Fruit fly (Drosophila melanogaster) whole organism, embryonic: ENCODE data around the gene CG2256.

Experiments
- Ada2b ChIP-seq: fragments of 200-800 bp; sonication (Bioruptor generic); IDR thresholded peaks from 2 replicates; pipeline ENCODE4 v1.3.6; 2022; ENCODE audit warnings: missing biosample characterization, missing genetic modification characterization
- CG10267 ChIP-seq: fragments of 200-800 bp; sonication (Bioruptor generic); optimal IDR thresholded peaks from 2 replicates; lab custom pipeline; 2018; ENCODE audit warnings: missing biosample characterization, mild to moderate bottlenecking, missing genetic modification characterization, moderate library complexity
- CG10321 ChIP-seq: fragments of 200-800 bp; sonication (Bioruptor generic); IDR thresholded peaks from 2 replicates; pipeline ENCODE4 v1.3.6; 2022; ENCODE audit warnings: missing biosample characterization, missing genetic modification characterization
- CG10654 ChIP-seq: fragments of 200-800 bp; sonication (Bioruptor generic); optimal IDR thresholded peaks from 2 replicates; lab custom pipeline; 2016; ENCODE audit warnings: missing biosample characterization, missing genetic modification characterization
- CG11456 ChIP-seq: fragments of 200-800 bp; sonication (Bioruptor generic); IDR thresholded peaks from 3 replicates; pipeline ENCODE4 v1.3.6; 2022; ENCODE audit warnings: missing biosample characterization, missing genetic modification characterization
- CG12104 ChIP-seq: fragments of 200-800 bp; sonication (Bioruptor generic); optimal IDR thresholded peaks from 3 replicates; lab custom pipeline; 2016; ENCODE audit warnings: missing biosample characterization, missing genetic modification characterization
- CG12236 ChIP-seq: fragments of 200-800 bp; sonication (Bioruptor generic); optimal IDR thresholded peaks from 2 replicates; lab custom pipeline; 2016; ENCODE audit warnings: missing biosample characterization, missing genetic modification characterization
- CG14965 ChIP-seq: fragments of 200-800 bp; sonication (Bioruptor generic); optimal IDR thresholded peaks from 2 replicates; lab custom pipeline; 2016; ENCODE audit warnings: missing biosample characterization, missing genetic modification characterization, borderline replicate concordance
- CG15514 ChIP-seq: fragments of 200-800 bp; sonication (Bioruptor generic); optimal IDR thresholded peaks from 3 replicates; lab custom pipeline; 2017; ENCODE audit warnings: missing biosample characterization, missing genetic modification characterization, mild to moderate bottlenecking, moderate library complexity, missing genetic modification reagents
- CG15696 ChIP-seq: fragments of 200-800 bp; sonication (Bioruptor generic); optimal IDR thresholded peaks from 2 replicates; lab custom pipeline; 2019; ENCODE audit warnings: missing biosample characterization, mild to moderate bottlenecking, missing genetic modification characterization, moderate library complexity
- CG16863 ChIP-seq: fragments of 200-800 bp; sonication (Bioruptor generic); optimal IDR thresholded peaks from 3 replicates; lab custom pipeline; 2016; ENCODE audit warnings: missing biosample characterization, missing genetic modification characterization
- CG2120 ChIP-seq: fragments of 200-800 bp; sonication (Bioruptor generic); optimal IDR thresholded peaks from 3 replicates; lab custom pipeline; 2016; ENCODE audit warnings: missing biosample characterization, missing genetic modification characterization
- CG34224 ChIP-seq: fragments of 200-800 bp; sonication (Bioruptor generic); IDR thresholded peaks from 3 replicates; pipeline ENCODE4 v1.3.6; 2022; ENCODE audit warnings: missing biosample characterization, missing genetic modification characterization; ENCODE audit not compliant: partially characterized antibody
- CG34376 ChIP-seq: fragments of 200-800 bp; sonication (Bioruptor generic); optimal IDR thresholded peaks from 2 replicates; lab custom pipeline; 2018; ENCODE audit warnings: missing biosample characterization, mild to moderate bottlenecking, missing genetic modification characterization
- CG4328 ChIP-seq: fragments of 200-800 bp; sonication (Bioruptor generic); optimal IDR thresholded peaks from 3 replicates; lab custom pipeline; 2017; ENCODE audit warnings: missing biosample characterization, missing genetic modification reagents, missing genetic modification characterization
- CG4617 ChIP-seq: fragments of 200-800 bp; sonication (Bioruptor generic); optimal IDR thresholded peaks from 3 replicates; lab custom pipeline; 2016; ENCODE audit warnings: missing biosample characterization, missing genetic modification characterization, borderline replicate concordance
- CG4707 ChIP-seq: fragments of 200-800 bp; sonication (Bioruptor generic); optimal IDR thresholded peaks from 2 replicates; lab custom pipeline; 2018; ENCODE audit warnings: missing biosample characterization, mild to moderate bottlenecking, missing genetic modification characterization, moderate library complexity
- CG7556 ChIP-seq: fragments of 200-800 bp; sonication (Bioruptor generic); optimal IDR thresholded peaks from 2 replicates; lab custom pipeline; 2017; ENCODE audit warnings: missing biosample characterization, mild to moderate bottlenecking, missing genetic modification characterization
- Doc2 ChIP-seq: fragments of 200-800 bp; sonication (Bioruptor generic); IDR thresholded peaks from 2 replicates; pipeline ENCODE4 v1.3.6; 2022; ENCODE audit warnings: missing biosample characterization, missing genetic modification characterization
- HmgZ ChIP-seq: fragments of 200-800 bp; sonication (Bioruptor generic); optimal IDR thresholded peaks from 2 replicates; lab custom pipeline; 2018; ENCODE audit warnings: missing biosample characterization, mild to moderate bottlenecking, missing genetic modification characterization
- Mrtf ChIP-seq: fragments of 200-800 bp; sonication (Bioruptor generic); IDR thresholded peaks from 3 replicates; pipeline ENCODE4 v1.3.6; 2022; ENCODE audit warnings: missing biosample characterization, missing genetic modification characterization
- Neu2 ChIP-seq: fragments of 200-800 bp; sonication (Bioruptor generic); optimal IDR thresholded peaks from 3 replicates; lab custom pipeline; 2016; ENCODE audit warnings: missing biosample characterization, missing genetic modification characterization, borderline replicate concordance
- Oaz ChIP-seq: fragments of 200-800 bp; sonication (Bioruptor generic); IDR thresholded peaks from 2 replicates; pipeline ENCODE4 v1.3.6; 2022; ENCODE audit warnings: missing biosample characterization, missing genetic modification characterization
- Sox102F ChIP-seq: fragments of 200-800 bp; sonication (Bioruptor generic); optimal IDR thresholded peaks from 2 replicates; lab custom pipeline; 2018; ENCODE audit warnings: missing biosample characterization, mild to moderate bottlenecking, missing genetic modification characterization, moderate library complexity
- ap ChIP-seq: fragments of 200-800 bp; sonication (Bioruptor generic); IDR thresholded peaks from 2 replicates; pipeline ENCODE4 v1.3.6; 2022; ENCODE audit warnings: missing biosample characterization, missing genetic modification characterization
- cg ChIP-seq: fragments of 200-800 bp; sonication (Bioruptor generic); optimal IDR thresholded peaks from 3 replicates; lab custom pipeline; 2019; ENCODE audit warnings: missing biosample characterization, mild to moderate bottlenecking, missing genetic modification characterization, moderate library complexity
- corto ChIP-seq: fragments of 200-800 bp; sonication (Bioruptor generic); optimal IDR thresholded peaks from 2 replicates; lab custom pipeline; 2016; ENCODE audit warnings: missing biosample characterization, mild to moderate bottlenecking, missing genetic modification characterization, moderate library complexity
- crp ChIP-seq, 2 experiments: fragments of 200-800 bp; sonication (Bioruptor generic); optimal IDR thresholded peaks; 2 replicates in 1 of 2; 3 replicates in 1 of 2; lab custom pipeline; 2017; ENCODE audit warnings: missing biosample characterization in 2 of 2, missing genetic modification characterization in 2 of 2, mild to moderate bottlenecking in 1 of 2, moderate library complexity in 1 of 2
- emc ChIP-seq: fragments of 200-800 bp; sonication (Bioruptor generic); optimal IDR thresholded peaks from 2 replicates; lab custom pipeline; 2016; ENCODE audit warnings: missing biosample characterization, missing genetic modification characterization
- ems ChIP-seq: fragments of 200-800 bp; sonication (Bioruptor generic); optimal IDR thresholded peaks from 3 replicates; lab custom pipeline; 2016; ENCODE audit warnings: missing biosample characterization, missing genetic modification characterization
- esg ChIP-seq: fragments of 200-800 bp; sonication (Bioruptor generic); conservative IDR thresholded peaks from 2 replicates; pipeline ENCODE4 v1.3.6; 2022; ENCODE audit warnings: missing biosample characterization, missing genetic modification characterization
- fd96Cb ChIP-seq: fragments of 200-800 bp; sonication (Bioruptor generic); optimal IDR thresholded peaks from 2 replicates; lab custom pipeline; 2018; ENCODE audit warnings: missing biosample characterization, mild to moderate bottlenecking, missing genetic modification characterization, moderate library complexity
- gsb-n ChIP-seq: fragments of 200-800 bp; sonication (Bioruptor generic); optimal IDR thresholded peaks from 3 replicates; lab custom pipeline; 2018; ENCODE audit warnings: missing biosample characterization, mild to moderate bottlenecking, missing genetic modification characterization
- hth ChIP-seq: fragments of >200 bp; optimal IDR thresholded peaks from 2 replicates; lab custom pipeline; 2017; ENCODE audit warnings: inconsistent platforms
- kah ChIP-seq: fragments of 200-800 bp; sonication (Bioruptor generic); optimal IDR thresholded peaks from 2 replicates; lab custom pipeline; 2018; ENCODE audit warnings: missing biosample characterization, mild to moderate bottlenecking, missing genetic modification characterization
- nerfin-1 ChIP-seq: fragments of 200-800 bp; sonication (Bioruptor generic); optimal IDR thresholded peaks from 3 replicates; lab custom pipeline; 2019; ENCODE audit warnings: missing biosample characterization, mild to moderate bottlenecking, missing genetic modification characterization, moderate library complexity
- odd ChIP-seq: fragments of 200-800 bp; sonication (Bioruptor generic); optimal IDR thresholded peaks from 2 replicates; lab custom pipeline; 2017; ENCODE audit warnings: missing biosample characterization, mild to moderate bottlenecking, missing genetic modification characterization
- pan ChIP-seq, 4 experiments: fragments of >200 bp in 3 of 4; fragments of 200-800 bp in 1 of 4; sonication (Bioruptor generic) in 1 of 4; optimal IDR thresholded peaks in 3 of 4; IDR thresholded peaks in 1 of 4; 2 replicates each; pipeline versions ENCODE4 v1.3.6 to Lab custom; 2017 to 2022; ENCODE audit warnings: missing biosample characterization in 2 of 4, missing genetic modification characterization in 2 of 4, mixed read lengths in 1 of 4
- pb ChIP-seq: fragments of 200-800 bp; sonication (Bioruptor generic); optimal IDR thresholded peaks from 3 replicates; lab custom pipeline; 2016; ENCODE audit warnings: missing biosample characterization, missing genetic modification characterization
- psq ChIP-seq: fragments of 200-800 bp; sonication (Bioruptor generic); optimal IDR thresholded peaks from 2 replicates; lab custom pipeline; 2017; ENCODE audit warnings: missing biosample characterization, missing genetic modification characterization
- ranshi ChIP-seq: fragments of 200-800 bp; sonication (Bioruptor generic); IDR thresholded peaks from 2 replicates; pipeline ENCODE4 v1.3.6; 2022; ENCODE audit warnings: missing biosample characterization, missing genetic modification characterization
- row ChIP-seq: fragments of 200-800 bp; sonication (Bioruptor generic); IDR thresholded peaks from 3 replicates; pipeline ENCODE4 v1.3.6; 2022; ENCODE audit warnings: missing biosample characterization, missing genetic modification characterization
- seq ChIP-seq: fragments of 200-800 bp; sonication (Bioruptor generic); IDR thresholded peaks from 2 replicates; pipeline ENCODE4 v1.3.6; 2022; ENCODE audit warnings: missing biosample characterization, missing genetic modification characterization
- sima ChIP-seq: fragments of 200-800 bp; sonication (Bioruptor generic); optimal IDR thresholded peaks from 2 replicates; lab custom pipeline; 2016; ENCODE audit warnings: missing biosample characterization, missing genetic modification characterization
- so ChIP-seq: fragments of 200-800 bp; sonication (Bioruptor generic); IDR thresholded peaks from 3 replicates; pipeline ENCODE4 v1.3.6; 2022; ENCODE audit warnings: missing biosample characterization, missing genetic modification characterization
- ssp ChIP-seq: fragments of 200-800 bp; sonication (Bioruptor generic); IDR thresholded peaks from 2 replicates; pipeline ENCODE4 v1.3.6; 2022; ENCODE audit warnings: missing biosample characterization, missing genetic modification characterization
- toy ChIP-seq: fragments of 200-800 bp; sonication (Bioruptor generic); IDR thresholded peaks from 2 replicates; pipeline ENCODE4 v1.3.6; 2022; ENCODE audit warnings: missing biosample characterization, missing genetic modification characterization
- wdn ChIP-seq: fragments of 200-800 bp; sonication (Bioruptor generic); IDR thresholded peaks from 2 replicates; pipeline ENCODE4 v1.3.6; 2022; ENCODE audit warnings: missing biosample characterization, missing genetic modification characterization
- z ChIP-seq: fragments of 200-800 bp; sonication (Bioruptor generic); IDR thresholded peaks from 3 replicates; pipeline ENCODE4 v1.3.6; 2022; ENCODE audit warnings: missing biosample characterization, missing genetic modification characterization

The CG2256 gene

DNA sequence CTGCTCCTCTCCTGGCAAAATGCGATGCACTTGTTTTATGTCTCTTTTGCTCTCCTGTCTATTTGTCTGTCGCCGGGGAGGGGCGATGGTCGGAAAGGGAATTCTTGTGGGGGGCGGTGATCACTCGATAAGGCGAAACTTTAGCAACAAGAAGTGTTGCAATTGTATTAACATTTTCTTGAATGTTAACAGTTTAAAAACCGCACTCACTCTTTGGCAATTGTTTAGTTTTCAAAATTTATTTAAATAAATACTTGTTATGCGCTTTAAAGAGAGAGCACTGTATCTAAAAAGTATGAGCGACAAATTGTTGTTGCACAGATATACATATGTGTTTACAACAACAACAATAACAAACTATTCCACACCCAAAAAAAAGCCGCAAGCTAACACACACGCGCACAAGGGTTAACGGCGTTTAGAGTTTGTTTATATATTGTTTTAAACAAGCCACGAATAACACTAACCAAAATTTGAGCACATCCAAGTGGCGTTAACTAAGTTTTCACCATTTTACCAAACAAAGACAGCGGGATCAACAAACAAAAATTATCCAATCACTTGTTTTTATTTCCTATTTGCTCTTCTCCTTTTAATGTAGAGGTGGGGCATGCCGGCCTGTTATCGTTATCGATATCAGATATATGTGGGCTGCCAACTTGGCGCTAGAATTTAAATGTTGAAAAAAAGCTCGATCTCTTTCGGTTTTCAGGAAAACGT lies 14.6 kb upstream of the CG2256 start, which contains the start of gene CG2258 (continued):
- TF ChIP-seq Doc2 (GFP tag; lab: Robert Waterston, UW) (no peak), fd96Cb (peak; percentile 90), crp (GFP tag; optimal IDR thresholded peaks at IDR 0.05; lab: Kevin White, UChicago) (peak in 1 of 2 experiments; percentile 12), CG12236 (peak; percentile 15), Neu2 (GFP tag; lab: Kevin White, UChicago) (no peak), odd (peak; percentile 78), emc (GFP tag; lab: Kevin White, UChicago) (peak; percentile 12), kah (GFP tag; lab: Kevin White, UChicago) (peak; percentile 60), CG12104 (peak; percentile 60), CG4328 (GFP tag; lab: Kevin White, UChicago) (peak; percentile 77), CG34376 (peak; percentile 40), z (no peak), ranshi (GFP tag; lab: Robert Waterston, UW) (peak; percentile 89), ems (GFP tag; lab: Kevin White, UChicago) (peak; percentile 73), sima (GFP tag; lab: Kevin White, UChicago) (no peak), CG15696 (tag; lab: Kevin White, UChicago) (peak; percentile 51), HmgZ (tag; lab: Kevin White, UChicago) (peak; percentile 73), CG14965 (GFP tag; lab: Kevin White, UChicago) (peak; percentile 35), corto (no peak), CG10654 (GFP tag; lab: Kevin White, UChicago) (peak; percentile 80), Sox102F (GFP tag; lab: Kevin White, UChicago) (peak; percentile 94), CG10321 (GFP tag; lab: Robert Waterston, UW) (peak; percentile 47; the same call in 1 of the 2 replicates), cg (GFP tag; lab: Kevin White, UChicago) (peak; percentile 59), CG34224 (GFP tag; lab: Robert Waterston, UW) (no peak; the same call in 2 of the 3 replicates), CG11456 (GFP tag; lab: Robert Waterston, UW) (peak; percentile 86), esg (GFP tag; lab: Robert Waterston, UW) (peak; percentile 78), Ada2b (GFP tag; lab: Robert Waterston, UW) (peak; percentile 92), CG16863 (GFP tag; lab: Kevin White, UChicago) (peak; percentile 73), row (peak; percentile 93), CG15514 (peak; percentile 85), so (GFP tag; lab: Robert Waterston, UW) (peak; percentile 68; the same call in 1 of the 3 replicates), seq (peak; percentile 69), Mrtf (GFP tag; lab: Robert Waterston, UW) (peak; percentile 80), CG2120 (GFP tag; lab: Kevin White, UChicago) (peak; percentile 87), hth (no peak), pb (GFP tag; lab: Kevin White, UChicago) (peak; percentile 38), nerfin-1 (tag; lab: Kevin White, UChicago) (peak; percentile 77), CG4707 (GFP tag; lab: Kevin White, UChicago) (peak; percentile 43), gsb-n (peak; percentile 76), CG7556 (peak; percentile 76), ap (GFP tag; lab: Robert Waterston, UW) (peak; percentile 80), CG4617 (GFP tag; lab: Kevin White, UChicago) (peak; percentile 33), CG10267 (peak; percentile 74), psq (GFP tag; lab: Kevin White, UChicago) (peak; percentile 24), wdn (peak; percentile 63; the same call in 1 of the 2 replicates), ssp (peak; percentile 73), pan (optimal IDR thresholded peaks at IDR 0.05; lab: Kevin White, UChicago) (no peak), pan (GFP tag; optimal IDR thresholded peaks at IDR 0.05 in 1 of 2, IDR thresholded peaks at IDR 0.05 in 1 of 2) (peak in 1 of 2 experiments; percentile 91), Oaz (peak; percentile 64; the same call in 1 of the 2 replicates), toy (GFP tag; lab: Robert Waterston, UW) (peak; percentile 73)
